Worm (Caenorhabditis elegans) whole organism, L1 larva: Measurements from ENCODE around the gene klf-1.

Source experiments
- blmp-1 ChIP-seq: fragments of 150-350 bp; optimal IDR thresholded peaks from 2 replicates; lab custom pipeline; 2014; ENCODE audit warnings: missing biosample characterization, missing genetic modification characterization
- egl-13 ChIP-seq: sonication (generic microtip); optimal IDR thresholded peaks from 2 replicates; lab custom pipeline; 2016; ENCODE audit warnings: missing genotype, missing genetic modification reagents, missing genetic modification characterization, missing compliant biosample characterization
- lin-14 ChIP-seq: fragments of 200-800 bp; sonication (Bioruptor generic); optimal IDR thresholded peaks from 2 replicates; lab custom pipeline; 2018; ENCODE audit warnings: mild to moderate bottlenecking, missing genetic modification characterization, moderate library complexity, missing compliant biosample characterization
- lir-3 ChIP-seq: sonication (generic microtip); optimal IDR thresholded peaks from 2 replicates; lab custom pipeline; 2016; ENCODE audit warnings: mild to moderate bottlenecking, missing genetic modification characterization, moderate library complexity, missing compliant biosample characterization; ENCODE audit not compliant: poor library complexity
- nhr-237 ChIP-seq: fragments of 150-350 bp; optimal IDR thresholded peaks from 2 replicates; lab custom pipeline; 2014; ENCODE audit warnings: missing biosample characterization, missing genetic modification characterization
- unc-62 ChIP-seq: fragments of 150-350 bp; optimal IDR thresholded peaks from 2 replicates; lab custom pipeline; 2014; ENCODE audit warnings: missing biosample characterization, missing genetic modification reagents, missing genetic modification characterization

DNA sequence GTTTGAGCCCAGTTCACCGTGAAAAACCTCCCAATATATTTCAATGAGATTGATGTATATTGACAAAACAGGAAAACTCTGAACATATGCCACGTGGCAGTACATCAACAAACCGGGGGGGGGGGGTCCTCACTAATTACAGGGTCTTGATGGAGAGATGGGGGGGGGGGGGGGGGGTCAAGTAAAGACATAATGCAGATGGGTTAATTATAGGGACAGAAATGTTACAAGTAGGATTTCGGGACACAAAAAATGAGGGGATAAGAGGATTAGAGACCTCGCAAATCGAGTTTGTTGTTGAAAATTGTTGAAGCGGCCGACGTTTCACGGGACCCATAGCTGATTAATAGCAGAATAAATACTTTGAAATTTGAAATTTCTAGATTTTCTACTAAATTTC lies 38.3 kb downstream of the klf-1 start:
- no peak for TF ChIP-seq nhr-237
- no peak for TF ChIP-seq lin-14 (GFP tag; lab: Kevin White, UChicago)
- TF ChIP-seq lir-3 (tag; lab: Kevin White, UChicago), result no peak
- TF ChIP-seq unc-62, result no peak
- no peak for TF ChIP-seq blmp-1 (tag; lab: Kevin White, UChicago)
- TF ChIP-seq egl-13 (tag; lab: Kevin White, UChicago), result no peak
